Fruit fly (Drosophila melanogaster) whole organism, embryonic: ENCODE measurements around the gene Mrp5.
A peak's percentile ranks its signal among the peaks of the same experiment; 100 is the strongest.

Source experiments
- Bteb2 ChIP-seq: fragments of 200-800 bp; sonication (Bioruptor generic); optimal IDR thresholded peaks from 2 replicates; lab custom pipeline; 2016; ENCODE audit warnings: missing biosample characterization, missing genetic modification characterization
- CG10147 ChIP-seq: fragments of 200-800 bp; sonication (Bioruptor generic); optimal IDR thresholded peaks from 2 replicates; lab custom pipeline; 2019; ENCODE audit warnings: missing biosample characterization, mild to moderate bottlenecking, missing genetic modification characterization, moderate library complexity
- CG11695 ChIP-seq: fragments of 200-800 bp; sonication (Bioruptor generic); IDR thresholded peaks from 3 replicates; pipeline ENCODE4 v1.3.6; 2022; ENCODE audit warnings: missing biosample characterization, missing genetic modification characterization
- CG13287 ChIP-seq: fragments of 200-800 bp; sonication (Bioruptor generic); IDR thresholded peaks from 2 replicates; pipeline ENCODE4 v1.3.6; 2022; ENCODE audit warnings: missing biosample characterization, missing genetic modification characterization; ENCODE audit not compliant: partially characterized antibody
- CG14965 ChIP-seq: fragments of 200-800 bp; sonication (Bioruptor generic); optimal IDR thresholded peaks from 2 replicates; lab custom pipeline; 2016; ENCODE audit warnings: missing biosample characterization, missing genetic modification characterization, borderline replicate concordance
- CG15073 ChIP-seq: fragments of 200-800 bp; sonication (Bioruptor generic); optimal IDR thresholded peaks from 2 replicates; lab custom pipeline; 2016; ENCODE audit warnings: missing biosample characterization, missing genetic modification characterization
- CG15514 ChIP-seq: fragments of 200-800 bp; sonication (Bioruptor generic); optimal IDR thresholded peaks from 3 replicates; lab custom pipeline; 2017; ENCODE audit warnings: missing biosample characterization, missing genetic modification characterization, mild to moderate bottlenecking, moderate library complexity, missing genetic modification reagents
- CG17186 ChIP-seq: fragments of 200-800 bp; sonication (Bioruptor generic); optimal IDR thresholded peaks from 3 replicates; lab custom pipeline; 2017; ENCODE audit warnings: missing biosample characterization, missing genetic modification reagents, missing genetic modification characterization
- CG17385 ChIP-seq: fragments of 200-800 bp; sonication (Bioruptor generic); optimal IDR thresholded peaks from 3 replicates; lab custom pipeline; 2018; ENCODE audit warnings: missing biosample characterization, mild to moderate bottlenecking, missing genetic modification characterization
- CG17829 ChIP-seq: fragments of 200-800 bp; optimal IDR thresholded peaks from 2 replicates; lab custom pipeline; 2019; ENCODE audit warnings: missing biosample characterization, mild to moderate bottlenecking, missing genetic modification characterization, moderate library complexity
- CG18476 ChIP-seq: fragments of 200-800 bp; sonication (Bioruptor generic); optimal IDR thresholded peaks from 2 replicates; lab custom pipeline; 2016; ENCODE audit warnings: missing biosample characterization, mild to moderate bottlenecking, missing genetic modification characterization
- CG2120 ChIP-seq: fragments of 200-800 bp; sonication (Bioruptor generic); optimal IDR thresholded peaks from 3 replicates; lab custom pipeline; 2016; ENCODE audit warnings: missing biosample characterization, missing genetic modification characterization
- CG42726 ChIP-seq: fragments of 200-800 bp; sonication (Bioruptor generic); IDR thresholded peaks from 2 replicates; pipeline ENCODE4 v1.3.6; 2022; ENCODE audit warnings: missing biosample characterization, missing genetic modification characterization; ENCODE audit not compliant: partially characterized antibody
- CG4617 ChIP-seq: fragments of 200-800 bp; sonication (Bioruptor generic); optimal IDR thresholded peaks from 3 replicates; lab custom pipeline; 2016; ENCODE audit warnings: missing biosample characterization, missing genetic modification characterization, borderline replicate concordance
- CG4820 ChIP-seq: fragments of 200-800 bp; sonication (Bioruptor generic); optimal IDR thresholded peaks from 3 replicates; lab custom pipeline; 2016; ENCODE audit warnings: missing biosample characterization, missing genetic modification characterization
- CG4854 ChIP-seq: fragments of 200-800 bp; sonication (Bioruptor generic); optimal IDR thresholded peaks from 2 replicates; lab custom pipeline; 2016; ENCODE audit warnings: missing biosample characterization, missing genetic modification characterization, inconsistent platforms
- CG6683 ChIP-seq: fragments of 200-800 bp; sonication (Bioruptor generic); optimal IDR thresholded peaks from 2 replicates; lab custom pipeline; 2017; ENCODE audit warnings: missing biosample characterization, mild to moderate bottlenecking, missing genetic modification characterization, missing genetic modification reagents
- CG6689 ChIP-seq: fragments of 200-800 bp; sonication (Bioruptor generic); IDR thresholded peaks from 2 replicates; pipeline ENCODE4 v1.3.6; 2022; ENCODE audit warnings: missing biosample characterization, missing genetic modification characterization
- CG7745 ChIP-seq: fragments of 200-800 bp; sonication (Bioruptor generic); optimal IDR thresholded peaks from 2 replicates; lab custom pipeline; 2018; ENCODE audit warnings: missing biosample characterization, mild to moderate bottlenecking, missing genetic modification characterization, moderate library complexity
- CG7786 ChIP-seq: fragments of 200-800 bp; sonication (Bioruptor generic); optimal IDR thresholded peaks from 2 replicates; lab custom pipeline; 2016; ENCODE audit warnings: missing biosample characterization, missing genetic modification characterization
- CG7928 ChIP-seq: fragments of 200-800 bp; sonication (Bioruptor generic); optimal IDR thresholded peaks from 2 replicates; lab custom pipeline; 2017; ENCODE audit warnings: missing biosample characterization, mild to moderate bottlenecking, missing genetic modification characterization
- CTCF ChIP-seq: fragments of 200-800 bp; sonication (Bioruptor generic); optimal IDR thresholded peaks from 2 replicates; lab custom pipeline; 2017; ENCODE audit warnings: missing biosample characterization, mild to moderate bottlenecking, missing genetic modification characterization, moderate library complexity
- Dip3 ChIP-seq: fragments of 200-800 bp; sonication (Bioruptor generic); optimal IDR thresholded peaks from 3 replicates; lab custom pipeline; 2016; ENCODE audit warnings: missing biosample characterization, missing genetic modification characterization
- Dp ChIP-seq: fragments of 200-800 bp; sonication (Bioruptor generic); optimal IDR thresholded peaks from 2 replicates; lab custom pipeline; 2018; ENCODE audit warnings: missing biosample characterization, mild to moderate bottlenecking, missing genetic modification characterization, moderate library complexity
- Fer3 ChIP-seq: fragments of 200-800 bp; sonication (Bioruptor generic); optimal IDR thresholded peaks from 2 replicates; lab custom pipeline; 2018; ENCODE audit warnings: missing biosample characterization, mild to moderate bottlenecking, missing genetic modification characterization, moderate library complexity
- HmgZ ChIP-seq: fragments of 200-800 bp; sonication (Bioruptor generic); optimal IDR thresholded peaks from 2 replicates; lab custom pipeline; 2018; ENCODE audit warnings: missing biosample characterization, mild to moderate bottlenecking, missing genetic modification characterization
- MTF-1 ChIP-seq: fragments of 200-800 bp; sonication (Bioruptor generic); optimal IDR thresholded peaks from 2 replicates; lab custom pipeline; 2018; ENCODE audit warnings: missing biosample characterization, mild to moderate bottlenecking, missing genetic modification characterization, borderline replicate concordance
- Mad ChIP-seq: fragments of 200-800 bp; sonication (Bioruptor generic); optimal IDR thresholded peaks from 2 replicates; lab custom pipeline; 2016; ENCODE audit warnings: missing biosample characterization, missing genetic modification characterization
- Med ChIP-seq: fragments of 200-800 bp; sonication (Bioruptor generic); peaks from one replicate; lab custom pipeline; 2016; ENCODE audit warnings: missing biosample characterization, missing genetic modification characterization, mild to moderate bottlenecking, inconsistent platforms, moderate library complexity
- Mrtf ChIP-seq: fragments of 200-800 bp; sonication (Bioruptor generic); IDR thresholded peaks from 3 replicates; pipeline ENCODE4 v1.3.6; 2022; ENCODE audit warnings: missing biosample characterization, missing genetic modification characterization
- Nf-YB ChIP-seq: fragments of 200-800 bp; sonication (Bioruptor generic); optimal IDR thresholded peaks from 3 replicates; lab custom pipeline; 2019; ENCODE audit warnings: missing biosample characterization, mild to moderate bottlenecking, missing genetic modification characterization, moderate library complexity
- Optix ChIP-seq: fragments of 200-800 bp; sonication (Bioruptor generic); IDR thresholded peaks from 3 replicates; pipeline ENCODE4 v1.3.6; 2022; ENCODE audit warnings: missing biosample characterization, missing genetic modification characterization
- Rfx ChIP-seq: fragments of 200-800 bp; sonication (Bioruptor generic); IDR thresholded peaks from 2 replicates; pipeline ENCODE4 v1.3.6; 2022; ENCODE audit warnings: missing biosample characterization, missing genetic modification characterization
- bcd ChIP-seq: fragments of 200-800 bp; sonication (Bioruptor generic); optimal IDR thresholded peaks from 2 replicates; lab custom pipeline; 2017; ENCODE audit warnings: missing biosample characterization, mild to moderate bottlenecking, missing genetic modification characterization
- bowl ChIP-seq: fragments of 200-800 bp; sonication (Bioruptor generic); IDR thresholded peaks from 2 replicates; pipeline ENCODE4 v1.3.6; 2022; ENCODE audit warnings: missing biosample characterization, missing genetic modification characterization
- corto ChIP-seq: fragments of 200-800 bp; sonication (Bioruptor generic); optimal IDR thresholded peaks from 2 replicates; lab custom pipeline; 2016; ENCODE audit warnings: missing biosample characterization, mild to moderate bottlenecking, missing genetic modification characterization, moderate library complexity
- crc ChIP-seq: fragments of 200-800 bp; sonication (Bioruptor generic); optimal IDR thresholded peaks from 2 replicates; lab custom pipeline; 2016; ENCODE audit warnings: missing biosample characterization, missing genetic modification characterization
- dm ChIP-seq: fragments of 200-800 bp; sonication (Bioruptor generic); optimal IDR thresholded peaks from 3 replicates; lab custom pipeline; 2016; ENCODE audit warnings: missing biosample characterization, missing genetic modification characterization
- fd64A ChIP-seq: fragments of 200-800 bp; sonication (Bioruptor generic); optimal IDR thresholded peaks from 3 replicates; lab custom pipeline; 2018; ENCODE audit warnings: missing biosample characterization, mild to moderate bottlenecking, missing genetic modification characterization
- gce ChIP-seq: fragments of 200-800 bp; sonication (Bioruptor generic); IDR thresholded peaks from 3 replicates; pipeline ENCODE4 v1.3.6; 2022; ENCODE audit warnings: missing biosample characterization, missing genetic modification characterization
- insv ChIP-seq, 2 experiments: fragments of 200-800 bp; sonication (Bioruptor generic); optimal IDR thresholded peaks; 3 replicates each; lab custom pipeline; 2016 to 2018; ENCODE audit warnings: missing biosample characterization in 2 of 2, missing genetic modification characterization in 2 of 2
- inv ChIP-seq: fragments of 200-800 bp; sonication (Bioruptor generic); IDR thresholded peaks from 2 replicates; pipeline ENCODE4 v1.3.6; 2022; ENCODE audit warnings: missing biosample characterization, missing genetic modification characterization; ENCODE audit not compliant: partially characterized antibody
- lbe ChIP-seq: fragments of 200-800 bp; sonication (Bioruptor generic); optimal IDR thresholded peaks from 2 replicates; lab custom pipeline; 2016; ENCODE audit warnings: missing biosample characterization, mild to moderate bottlenecking, missing genetic modification characterization
- peb ChIP-seq: fragments of 200-800 bp; sonication (Bioruptor generic); IDR thresholded peaks from 2 replicates; pipeline ENCODE4 v1.3.6; 2022; ENCODE audit warnings: missing biosample characterization, missing genetic modification characterization
- phol ChIP-seq: fragments of 200-800 bp; sonication (Bioruptor generic); optimal IDR thresholded peaks from 3 replicates; lab custom pipeline; 2018; ENCODE audit warnings: missing biosample characterization, mild to moderate bottlenecking, missing genetic modification characterization, moderate library complexity
- pzg ChIP-seq: fragments of 200-800 bp; sonication (Bioruptor generic); optimal IDR thresholded peaks from 3 replicates; lab custom pipeline; 2018; ENCODE audit warnings: missing biosample characterization, mild to moderate bottlenecking, missing genetic modification characterization, moderate library complexity
- scrt ChIP-seq: fragments of 200-800 bp; sonication (Bioruptor generic); optimal IDR thresholded peaks from 2 replicates; lab custom pipeline; 2018; ENCODE audit warnings: missing biosample characterization, mild to moderate bottlenecking, missing genetic modification characterization, moderate library complexity
- sens ChIP-seq: fragments of 200-800 bp; sonication (Bioruptor generic); peaks from one replicate; lab custom pipeline; 2016; ENCODE audit warnings: missing biosample characterization, missing genetic modification characterization
- shn ChIP-seq: fragments of 200-800 bp; sonication (Bioruptor generic); optimal IDR thresholded peaks from 3 replicates; lab custom pipeline; 2016; ENCODE audit warnings: missing biosample characterization, missing genetic modification characterization
- toy ChIP-seq: fragments of 200-800 bp; sonication (Bioruptor generic); IDR thresholded peaks from 2 replicates; pipeline ENCODE4 v1.3.6; 2022; ENCODE audit warnings: missing biosample characterization, missing genetic modification characterization
- twi ChIP-seq: fragments of 200-800 bp; optimal IDR thresholded peaks from 2 replicates; lab custom pipeline; 2019; ENCODE audit warnings: missing biosample characterization, mild to moderate bottlenecking, missing genetic modification characterization, moderate library complexity

Mrp5 gene

DNA sequence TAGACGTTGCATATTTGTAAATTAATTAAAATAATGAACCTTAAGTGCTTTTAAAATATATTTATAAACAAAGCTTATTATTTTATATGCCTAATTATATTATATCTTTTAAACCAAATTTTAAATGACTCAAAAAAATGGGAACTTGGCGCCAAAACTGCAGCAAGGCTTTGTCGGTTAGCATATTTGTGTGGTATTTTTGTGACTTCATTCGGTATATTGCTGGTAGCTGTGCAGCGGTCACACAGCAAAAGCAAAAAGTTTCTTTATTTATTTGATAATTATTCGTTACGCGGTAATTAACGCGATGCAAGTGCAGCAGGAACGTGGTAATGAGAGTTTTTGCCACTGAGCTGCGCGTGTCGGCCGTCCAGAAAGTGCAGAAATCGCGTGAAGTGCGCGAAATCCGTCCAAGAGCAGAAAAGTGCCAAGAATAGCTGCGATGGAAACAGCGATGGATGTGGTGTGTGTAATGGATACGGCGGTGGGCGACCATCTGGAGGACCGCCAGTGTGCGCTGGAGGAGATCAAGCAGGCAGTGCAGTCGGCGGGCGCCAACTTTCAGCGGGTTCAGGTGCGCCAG lies 4.1 kb upstream of the Mrp5 start, which contains the start of gene Ask1 (continued):
- TF ChIP-seq bcd = no peak
- peak; percentile 60 for TF ChIP-seq scrt
- TF ChIP-seq fd64A (GFP tag; lab: Kevin White, UChicago) = no peak
- no peak for TF ChIP-seq Rfx (GFP tag; lab: Robert Waterston, UW)
- no peak for TF ChIP-seq CG17385 (GFP tag; lab: Kevin White, UChicago)
- no peak for TF ChIP-seq CG7786 (GFP tag; lab: Kevin White, UChicago)
- no peak for TF ChIP-seq CG6689 (GFP tag; lab: Robert Waterston, UW)
- TF ChIP-seq Dip3 (GFP tag; lab: Kevin White, UChicago) = no peak
- TF ChIP-seq dm (GFP tag; lab: Kevin White, UChicago) = peak; percentile 0
- no peak for TF ChIP-seq shn (GFP tag; lab: Kevin White, UChicago)
- no peak for TF ChIP-seq Bteb2 (GFP tag; lab: Kevin White, UChicago)
- TF ChIP-seq CG18476 = no peak
- TF ChIP-seq sens (GFP tag; lab: Kevin White, UChicago) = peak; percentile 4
- no peak for TF ChIP-seq CG2120
- no peak for TF ChIP-seq toy (GFP tag; lab: Robert Waterston, UW)
- TF ChIP-seq phol (tag; lab: Kevin White, UChicago) = peak; percentile 31
- TF ChIP-seq CG4820 (GFP tag; lab: Kevin White, UChicago) = no peak
- TF ChIP-seq CG10147 = no peak
- no peak for TF ChIP-seq Mrtf (GFP tag; lab: Robert Waterston, UW)
- TF ChIP-seq CG11695 = no peak
- TF ChIP-seq crc = no peak
- TF ChIP-seq bowl (GFP tag; lab: Robert Waterston, UW) = no peak
- peak; percentile 70 for TF ChIP-seq Med (GFP tag; lab: Kevin White, UChicago)
- TF ChIP-seq gce = no peak
- no peak for TF ChIP-seq corto (GFP tag; lab: Kevin White, UChicago)
- TF ChIP-seq peb = no peak
- TF ChIP-seq CG7928 = no peak
- 0 out of 2 replicates have a peak, but pooled peaks have one; percentile 6 for TF ChIP-seq CG13287 (GFP tag; lab: Robert Waterston, UW)
- TF ChIP-seq insv (GFP tag; optimal IDR thresholded peaks at IDR 0.05; lab: Kevin White, UChicago) = no peak
- no peak for TF ChIP-seq CTCF (GFP tag; lab: Kevin White, UChicago)
- no peak for TF ChIP-seq MTF-1
- peak; percentile 81 for TF ChIP-seq CG4617
- TF ChIP-seq Nf-YB (GFP tag; lab: Kevin White, UChicago) = no peak
- TF ChIP-seq CG4854 (GFP tag; lab: Kevin White, UChicago) = peak; percentile 15
- no peak for TF ChIP-seq CG6683 (GFP tag; lab: Kevin White, UChicago)
- TF ChIP-seq lbe = peak; percentile 53
- no peak for TF ChIP-seq CG17829 (tag; lab: Kevin White, UChicago)
- TF ChIP-seq inv (GFP tag; lab: Robert Waterston, UW) = no peak
- no peak for TF ChIP-seq CG14965 (GFP tag; lab: Kevin White, UChicago)
- TF ChIP-seq CG15514 (GFP tag; lab: Kevin White, UChicago) = peak; percentile 44
- no peak for TF ChIP-seq Optix (GFP tag; lab: Robert Waterston, UW)
- peak; percentile 78 for TF ChIP-seq CG15073 (GFP tag; lab: Kevin White, UChicago)
- TF ChIP-seq pzg (GFP tag; lab: Kevin White, UChicago) = peak; percentile 65
- TF ChIP-seq CG42726 (GFP tag; lab: Robert Waterston, UW) = no peak
- TF ChIP-seq twi (tag; lab: Kevin White, UChicago) = no peak
- no peak for TF ChIP-seq Mad
- no peak for TF ChIP-seq HmgZ
- TF ChIP-seq CG17186 (GFP tag; lab: Kevin White, UChicago) = peak; percentile 47
- no peak for TF ChIP-seq Fer3 (tag; lab: Kevin White, UChicago)
- peak; percentile 3 for TF ChIP-seq CG7745 (tag; lab: Kevin White, UChicago)
- TF ChIP-seq Dp (GFP tag; lab: Kevin White, UChicago) = peak; percentile 85
